Worm (Caenorhabditis elegans) whole organism, early embryonic: ENCODE results near the gene Y25C1A.8.

Experiments
- aly-1 ChIP-seq: sonication (generic microtip); optimal IDR thresholded peaks from 2 replicates; lab custom pipeline; 2016; ENCODE audit warnings: missing genetic modification characterization, missing compliant biosample characterization
- ama-1 ChIP-seq: fragments of 150-350 bp; optimal IDR thresholded peaks from 2 replicates; lab custom pipeline; 2014
- hnd-1 ChIP-seq: sonication (generic microtip); optimal IDR thresholded peaks from 2 replicates; lab custom pipeline; 2016; ENCODE audit warnings: missing genetic modification characterization, missing compliant biosample characterization
- pes-1 ChIP-seq: fragments of 200-800 bp; sonication (Bioruptor generic); IDR thresholded peaks from 2 replicates; pipeline ENCODE4 v1.3.6; 2022; ENCODE audit warnings: missing genetic modification reagents, missing genetic modification characterization, missing compliant biosample characterization
- sea-1 ChIP-seq: fragments of 200-800 bp; sonication (Bioruptor generic); conservative IDR thresholded peaks from 2 replicates; pipeline ENCODE4 v1.3.6; 2022; ENCODE audit warnings: missing genetic modification characterization, missing compliant biosample characterization
- tbx-37 ChIP-seq: fragments of 200-800 bp; sonication (Bioruptor generic); conservative IDR thresholded peaks from 2 replicates; pipeline ENCODE4 v1.3.6; 2022; ENCODE audit warnings: missing genetic modification reagents, missing genetic modification characterization, missing compliant biosample characterization

DNA sequence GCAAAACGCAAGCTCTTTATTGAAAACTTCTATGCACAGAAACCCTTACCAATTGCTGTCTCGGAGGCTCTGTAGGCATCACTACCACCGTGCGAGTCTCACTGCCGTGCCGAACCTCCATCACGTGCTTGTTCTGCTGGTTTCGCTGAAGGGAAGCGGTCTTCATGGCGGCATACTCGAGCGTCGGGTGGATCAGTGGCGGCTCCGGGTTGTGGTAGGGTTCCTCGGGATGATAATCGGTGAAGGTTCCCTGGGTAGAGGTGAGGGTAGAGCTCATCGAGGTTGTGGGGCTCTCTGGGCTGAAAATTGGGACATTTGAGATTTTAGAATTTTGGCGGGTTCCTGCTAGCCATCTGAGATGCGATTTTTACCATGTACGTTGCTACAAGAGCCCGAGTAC, 23.9 kb downstream of the Y25C1A.8 start:
- TF ChIP-seq tbx-37 (GFP tag; lab: Robert Waterston, UW) (no peak), ama-1 (lab: Kevin White, UChicago) (no peak), hnd-1 (tag; lab: Kevin White, UChicago) (no peak), sea-1 (GFP tag; lab: Robert Waterston, UW) (no peak), pes-1 (GFP tag; lab: Robert Waterston, UW) (no peak), aly-1 (tag; lab: Kevin White, UChicago) (no peak)
